Worm (Caenorhabditis elegans): Measurements from ENCODE around the gene cyp-33C8.

DNA sequence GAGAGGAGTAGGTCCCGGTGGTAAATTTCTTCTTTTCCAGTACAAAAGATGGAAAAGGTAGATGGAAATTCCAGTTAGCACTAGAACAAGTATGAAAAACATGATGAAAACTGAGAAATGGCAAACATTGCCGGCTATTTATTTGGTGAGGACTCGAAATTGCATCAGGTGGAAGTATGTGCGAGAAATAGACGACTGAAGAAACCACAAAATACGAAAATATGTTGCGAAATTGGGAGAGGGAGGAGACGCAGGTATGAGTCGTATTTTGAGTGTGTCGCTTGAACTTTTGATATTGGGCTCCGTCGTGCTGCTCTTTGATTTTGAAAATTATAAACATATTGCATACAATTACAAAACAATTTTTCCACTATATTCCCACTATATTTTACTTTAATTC lies at the start of gene cyp-33C8:
- no peak for TF ChIP-seq ces-1 (GFP tag; optimal IDR thresholded peaks at IDR 0.05)
- peak; percentile 73 for TF ChIP-seq skn-1 (tag; optimal IDR thresholded peaks at IDR 0.05)
- peak; percentile 66 for TF ChIP-seq lin-14 (GFP tag; optimal IDR thresholded peaks at IDR 0.05)
- TF ChIP-seq nhr-28 (tag; optimal IDR thresholded peaks at IDR 0.05), result no peak
- TF ChIP-seq snpc-4 (tag; optimal IDR thresholded peaks at IDR 0.05), result no peak
- TF ChIP-seq lin-15B (tag; optimal IDR thresholded peaks at IDR 0.05), result no peak
- TF ChIP-seq unc-86 (tag; optimal IDR thresholded peaks at IDR 0.05), result no peak
- TF ChIP-seq aha-1 (tag; optimal IDR thresholded peaks at IDR 0.05), result no peak
- no peak for TF ChIP-seq nhr-237 (tag; optimal IDR thresholded peaks at IDR 0.05)
- TF ChIP-seq blmp-1 (tag; optimal IDR thresholded peaks at IDR 0.05), result no peak
- TF ChIP-seq ztf-11 (tag; optimal IDR thresholded peaks at IDR 0.05), result no peak
- TF ChIP-seq ztf-4 (tag; optimal IDR thresholded peaks at IDR 0.05), result no peak
